Worm (Caenorhabditis elegans): ENCODE measurements around the gene F07C6.3.

ce11 chrIV:12835363-12835762 is 46.3 kb downstream of the F07C6.3 start:
- TF ChIP-seq nhr-77 (tag; optimal IDR thresholded peaks at IDR 0.05) = no peak
- no peak for TF ChIP-seq unc-86 (tag; optimal IDR thresholded peaks at IDR 0.05)
- TF ChIP-seq nhr-11 (tag; optimal IDR thresholded peaks at IDR 0.05) = no peak
- TF ChIP-seq nhr-76 (tag; optimal IDR thresholded peaks at IDR 0.05) = no peak
- no peak for TF ChIP-seq xbp-1 (tag; optimal IDR thresholded peaks at IDR 0.05)
- no peak for TF ChIP-seq nhr-28 (tag; optimal IDR thresholded peaks at IDR 0.05)
- no peak for TF ChIP-seq ceh-8 (GFP tag; optimal IDR thresholded peaks at IDR 0.05)
- no peak for TF ChIP-seq ceh-82 (tag; optimal IDR thresholded peaks at IDR 0.05)
- no peak for TF ChIP-seq C34B4.2 (tag; optimal IDR thresholded peaks at IDR 0.05)
- TF ChIP-seq jun-1 (tag; optimal IDR thresholded peaks at IDR 0.05) = no peak
- no peak for TF ChIP-seq pqm-1 (tag; optimal IDR thresholded peaks at IDR 0.05)
- TF ChIP-seq mep-1 (tag; optimal IDR thresholded peaks at IDR 0.05) = no peak
- TF ChIP-seq elt-3 (tag; optimal IDR thresholded peaks at IDR 0.05) = no peak
